Worm (Caenorhabditis elegans) whole organism, L2 larva: ENCODE data around the gene smg-3.
A peak's percentile ranks its signal among the peaks of the same experiment; 100 is the strongest.

Experiments used
- C34F6.9 ChIP-seq: fragments of 150-350 bp; optimal IDR thresholded peaks from 2 replicates; lab custom pipeline; 2014; ENCODE audit warnings: missing biosample characterization, missing genetic modification characterization
- F13H6.1 ChIP-seq: sonication (generic microtip); optimal IDR thresholded peaks from 2 replicates; lab custom pipeline; 2016; ENCODE audit warnings: missing genetic modification characterization, missing compliant biosample characterization
- R02D3.7 ChIP-seq: fragments of 150-350 bp; optimal IDR thresholded peaks from 2 replicates; lab custom pipeline; 2014; ENCODE audit warnings: missing biosample characterization, missing genetic modification characterization
- Y55F3AM.14 ChIP-seq: fragments of 200-800 bp; sonication (Bioruptor generic); optimal IDR thresholded peaks from 2 replicates; lab custom pipeline; 2018; ENCODE audit warnings: mild to moderate bottlenecking, missing genetic modification characterization, missing compliant biosample characterization
- ZK546.5 ChIP-seq: sonication (generic microtip); optimal IDR thresholded peaks from 2 replicates; lab custom pipeline; 2017; ENCODE audit warnings: missing biosample characterization, missing genetic modification characterization
- alr-1 ChIP-seq: fragments of 150-350 bp; optimal IDR thresholded peaks from 2 replicates; lab custom pipeline; 2014; ENCODE audit warnings: missing biosample characterization, missing genetic modification characterization
- aly-2 ChIP-seq: fragments of 150-350 bp; optimal IDR thresholded peaks from 2 replicates; lab custom pipeline; 2014; ENCODE audit warnings: missing biosample characterization, missing genetic modification characterization
- ama-1 ChIP-seq: fragments of 150-350 bp; optimal IDR thresholded peaks from 2 replicates; lab custom pipeline; 2018; ENCODE audit warnings: inconsistent platforms
- blmp-1 ChIP-seq: sonication (generic microtip); optimal IDR thresholded peaks from 2 replicates; lab custom pipeline; 2017; ENCODE audit warnings: missing genetic modification characterization, mild to moderate bottlenecking, missing compliant biosample characterization, antibody characterized with exemption, moderate library complexity; ENCODE audit not compliant: insufficient read depth
- ceh-16 ChIP-seq: fragments of 150-350 bp; optimal IDR thresholded peaks from 2 replicates; lab custom pipeline; 2014; ENCODE audit warnings: missing biosample characterization, missing genetic modification characterization
- ceh-82 ChIP-seq: fragments of 150-350 bp; optimal IDR thresholded peaks from 2 replicates; lab custom pipeline; 2014; ENCODE audit warnings: missing biosample characterization, missing genetic modification characterization
- crh-2 ChIP-seq: sonication (generic microtip); optimal IDR thresholded peaks from 2 replicates; lab custom pipeline; 2017; ENCODE audit warnings: missing biosample characterization, missing genetic modification characterization
- dmd-4 ChIP-seq: sonication (generic microtip); optimal IDR thresholded peaks from 2 replicates; lab custom pipeline; 2017; ENCODE audit warnings: missing biosample characterization, missing genetic modification characterization
- egl-27 ChIP-seq: sonication (generic microtip); optimal IDR thresholded peaks from 3 replicates; lab custom pipeline; 2017; ENCODE audit warnings: missing biosample characterization, missing genetic modification reagents, missing genetic modification characterization
- elt-1 ChIP-seq: fragments of 150-350 bp; optimal IDR thresholded peaks from 2 replicates; lab custom pipeline; 2014; ENCODE audit warnings: missing biosample characterization, missing genetic modification characterization
- elt-3 ChIP-seq: sonication (generic microtip); optimal IDR thresholded peaks from 2 replicates; lab custom pipeline; 2017; ENCODE audit warnings: missing biosample characterization, missing genetic modification characterization
- fos-1 ChIP-seq: fragments of 150-350 bp; optimal IDR thresholded peaks from 2 replicates; lab custom pipeline; 2014; ENCODE audit warnings: missing biosample characterization, missing genetic modification characterization
- gmeb-1 ChIP-seq: fragments of 150-350 bp; optimal IDR thresholded peaks from 2 replicates; lab custom pipeline; 2014; ENCODE audit warnings: missing biosample characterization, missing genetic modification characterization
- lin-11 ChIP-seq: fragments of 150-350 bp; sonication (generic microtip); optimal IDR thresholded peaks from 2 replicates; lab custom pipeline; 2014; ENCODE audit warnings: missing biosample characterization, missing genetic modification characterization, inconsistent platforms, mixed read lengths
- lin-13 ChIP-seq: fragments of 150-350 bp; optimal IDR thresholded peaks from 2 replicates; lab custom pipeline; 2014; ENCODE audit warnings: missing biosample characterization, missing genetic modification reagents, missing genetic modification characterization
- lin-39 ChIP-seq: fragments of 150-350 bp; optimal IDR thresholded peaks from 2 replicates; lab custom pipeline; 2014; ENCODE audit warnings: missing biosample characterization, missing genetic modification reagents, missing genetic modification characterization
- lsy-2 ChIP-seq, 2 experiments: fragments of 150-350 bp in 1 of 2; sonication (generic microtip) in 1 of 2; optimal IDR thresholded peaks; 2 replicates each; lab custom pipeline; 2014 to 2017; ENCODE audit warnings: missing biosample characterization in 2 of 2, missing genetic modification characterization in 2 of 2
- mab-5 ChIP-seq: fragments of 150-350 bp; optimal IDR thresholded peaks from 2 replicates; lab custom pipeline; 2014; ENCODE audit warnings: missing biosample characterization, missing genetic modification characterization
- mbf-1 ChIP-seq: sonication (generic microtip); optimal IDR thresholded peaks from 2 replicates; lab custom pipeline; 2017; ENCODE audit warnings: missing biosample characterization, missing genetic modification characterization
- mdl-1 ChIP-seq, 2 experiments: fragments of 150-350 bp in 1 of 2; sonication (generic microtip) in 1 of 2; optimal IDR thresholded peaks; 2 replicates each; lab custom pipeline; 2017; ENCODE audit warnings: missing biosample characterization in 2 of 2, missing genetic modification characterization in 2 of 2
- nhr-10 ChIP-seq: sonication (generic microtip); optimal IDR thresholded peaks from 2 replicates; lab custom pipeline; 2017; ENCODE audit warnings: missing biosample characterization, missing genetic modification characterization
- nhr-11 ChIP-seq: fragments of 150-350 bp; optimal IDR thresholded peaks from 2 replicates; lab custom pipeline; 2014; ENCODE audit warnings: missing biosample characterization, missing genetic modification characterization
- nhr-12 ChIP-seq: fragments of 150-350 bp; optimal IDR thresholded peaks from 2 replicates; lab custom pipeline; 2014; ENCODE audit warnings: missing biosample characterization, missing genetic modification characterization
- nhr-129 ChIP-seq: fragments of 150-350 bp; optimal IDR thresholded peaks from 2 replicates; lab custom pipeline; 2014; ENCODE audit warnings: missing biosample characterization, missing genetic modification characterization
- nhr-21 ChIP-seq: fragments of 150-350 bp; optimal IDR thresholded peaks from 2 replicates; lab custom pipeline; 2014; ENCODE audit warnings: missing biosample characterization, missing genetic modification characterization
- nhr-23 ChIP-seq: fragments of 150-350 bp; optimal IDR thresholded peaks from 2 replicates; lab custom pipeline; 2014; ENCODE audit warnings: missing biosample characterization, missing genetic modification reagents, missing genetic modification characterization
- nhr-237 ChIP-seq: fragments of 150-350 bp; optimal IDR thresholded peaks from 2 replicates; lab custom pipeline; 2014; ENCODE audit warnings: missing biosample characterization, missing genetic modification characterization
- nhr-25 ChIP-seq: fragments of 150-350 bp; sonication (generic microtip); optimal IDR thresholded peaks from 3 replicates; lab custom pipeline; 2014; ENCODE audit warnings: missing biosample characterization, missing genetic modification characterization
- nhr-6 ChIP-seq: fragments of 150-350 bp; optimal IDR thresholded peaks from 2 replicates; lab custom pipeline; 2014; ENCODE audit warnings: missing biosample characterization, missing genetic modification characterization
- nhr-77 ChIP-seq: fragments of 150-350 bp; optimal IDR thresholded peaks from 2 replicates; lab custom pipeline; 2014; ENCODE audit warnings: missing biosample characterization, missing genetic modification characterization
- peb-1 ChIP-seq: fragments of 150-350 bp; optimal IDR thresholded peaks from 2 replicates; lab custom pipeline; 2014; ENCODE audit warnings: missing biosample characterization, missing genetic modification characterization
- sem-4 ChIP-seq: fragments of 150-350 bp; optimal IDR thresholded peaks from 2 replicates; lab custom pipeline; 2014; ENCODE audit warnings: missing biosample characterization, missing genetic modification reagents, missing genetic modification characterization
- skn-1 ChIP-seq: sonication (generic microtip); optimal IDR thresholded peaks from 2 replicates; lab custom pipeline; 2017; ENCODE audit warnings: missing biosample characterization, missing genetic modification characterization
- sma-3 ChIP-seq: sonication (generic microtip); optimal IDR thresholded peaks from 2 replicates; lab custom pipeline; 2016; ENCODE audit warnings: missing genetic modification reagents, missing genetic modification characterization, missing compliant biosample characterization
- sma-9 ChIP-seq, 2 experiments: fragments of 150-350 bp in 1 of 2; sonication (generic microtip) in 1 of 2; optimal IDR thresholded peaks; 2 replicates each; lab custom pipeline; 2014 to 2016; ENCODE audit warnings: missing genetic modification characterization in 2 of 2, mild to moderate bottlenecking in 1 of 2, missing biosample characterization in 1 of 2, missing compliant biosample characterization in 1 of 2, missing genetic modification reagents in 1 of 2, moderate library complexity in 1 of 2
- snpc-4 ChIP-seq: fragments of 150-350 bp; optimal IDR thresholded peaks from 2 replicates; lab custom pipeline; 2014; ENCODE audit warnings: missing biosample characterization, missing genetic modification characterization
- unc-55 ChIP-seq: fragments of 150-350 bp; sonication (generic microtip); optimal IDR thresholded peaks from 3 replicates; lab custom pipeline; 2014; ENCODE audit warnings: missing biosample characterization, missing genetic modification reagents, missing genetic modification characterization
- unc-62 ChIP-seq: fragments of 150-350 bp; optimal IDR thresholded peaks from 2 replicates; lab custom pipeline; 2014; ENCODE audit warnings: missing biosample characterization, missing genetic modification reagents, missing genetic modification characterization
- zag-1 ChIP-seq: fragments of 150-350 bp; optimal IDR thresholded peaks from 2 replicates; lab custom pipeline; 2014; ENCODE audit warnings: missing biosample characterization, missing genetic modification characterization
- ztf-1 ChIP-seq: fragments of 200-800 bp; sonication (Bioruptor generic); conservative IDR thresholded peaks from 2 replicates; pipeline ENCODE4 v1.3.6; 2022; ENCODE audit warnings: missing genetic modification characterization, missing compliant biosample characterization
- ztf-11 ChIP-seq: sonication (generic microtip); optimal IDR thresholded peaks from 2 replicates; lab custom pipeline; 2017; ENCODE audit warnings: missing biosample characterization, missing genetic modification characterization
- ztf-4 ChIP-seq: fragments of 150-350 bp; optimal IDR thresholded peaks from 2 replicates; lab custom pipeline; 2014; ENCODE audit warnings: missing biosample characterization, missing genetic modification characterization

The smg-3 gene

ce11 chrIV:6342431-6342830 lies 30.5 kb downstream of the smg-3 start, which contains the start of gene Y73B6BL.288:
TSS of gene Y73B6BL.288 (minus strand) at chrIV:6342531.
- no peak for TF ChIP-seq nhr-6 (tag; lab: Kevin White, UChicago)
- no peak for TF ChIP-seq unc-62
- TF ChIP-seq sma-9 (GFP tag; optimal IDR thresholded peaks at IDR 0.05; lab: Kevin White, UChicago), result no peak
- no peak for TF ChIP-seq sma-9 (tag; optimal IDR thresholded peaks at IDR 0.05; lab: Kevin White, UChicago)
- no peak for TF ChIP-seq mdl-1 (tag; optimal IDR thresholded peaks at IDR 0.05; lab: Kevin White, UChicago)
- no peak for TF ChIP-seq zag-1
- TF ChIP-seq nhr-12 (tag; lab: Kevin White, UChicago), result no peak
- TF ChIP-seq nhr-237 (tag; lab: Kevin White, UChicago), result no peak
- TF ChIP-seq snpc-4 (tag; lab: Kevin White, UChicago), result no peak
- no peak for TF ChIP-seq elt-3 (tag; lab: Kevin White, UChicago)
- TF ChIP-seq dmd-4 (tag; lab: Kevin White, UChicago), result no peak
- TF ChIP-seq nhr-11, result no peak
- TF ChIP-seq aly-2 (tag; lab: Kevin White, UChicago), result no peak

- TF ChIP-seq mbf-1 (tag; lab: Kevin White, UChicago), result no peak
- TF ChIP-seq nhr-77 (tag; lab: Kevin White, UChicago), result no peak
- no peak for TF ChIP-seq ceh-16
- TF ChIP-seq snpc-4 (tag; lab: Kevin White, UChicago), result no peak
- TF ChIP-seq sma-3, result no peak
These were observed 35.5 kb downstream of the smg-3 start, which contains the start of gene ipla-6 for ce11 chrIV:6337353-6337752. TSS of gene ipla-6 (plus strand) at chrIV:6337653.

- TF ChIP-seq mab-5 (tag; lab: Kevin White, UChicago), result peak; percentile 81
- no peak for TF ChIP-seq ztf-1 (GFP tag; lab: Robert Waterston, UW)
- TF ChIP-seq ztf-4 (tag; lab: Kevin White, UChicago), result peak; percentile 96
- TF ChIP-seq unc-62, result peak; percentile 88
- TF ChIP-seq blmp-1 (tag; lab: Kevin White, UChicago), result peak; percentile 98
- TF ChIP-seq ceh-82 (tag; lab: Kevin White, UChicago), result peak; percentile 45
- peak; percentile 97 for TF ChIP-seq sma-3
- peak; percentile 87 for TF ChIP-seq egl-27
- TF ChIP-seq nhr-23, result no peak
- no peak for TF ChIP-seq nhr-12 (tag; lab: Kevin White, UChicago)
- TF ChIP-seq zag-1, result peak; percentile 41
- no peak for TF ChIP-seq aly-2 (tag; lab: Kevin White, UChicago)
- TF ChIP-seq skn-1 (tag; lab: Kevin White, UChicago), result peak; percentile 53
- TF ChIP-seq lin-39 (tag; lab: Kevin White, UChicago), result no peak
- TF ChIP-seq lin-13 (GFP tag; lab: Kevin White, UChicago), result peak; percentile 70
- TF ChIP-seq fos-1 (tag; lab: Kevin White, UChicago), result peak; percentile 87
- peak; percentile 95 for TF ChIP-seq nhr-6 (tag; lab: Kevin White, UChicago)
- TF ChIP-seq C34F6.9, result peak; percentile 99
- no peak for TF ChIP-seq nhr-237 (tag; lab: Kevin White, UChicago)
- no peak for TF ChIP-seq ztf-11 (tag; lab: Kevin White, UChicago)
- peak; percentile 80 for TF ChIP-seq unc-55
- peak; percentile 96 for TF ChIP-seq crh-2 (tag; lab: Kevin White, UChicago)
- peak; percentile 100 for TF ChIP-seq sma-9 (GFP tag; optimal IDR thresholded peaks at IDR 0.05; lab: Kevin White, UChicago)
- TF ChIP-seq sma-9 (tag; optimal IDR thresholded peaks at IDR 0.05; lab: Kevin White, UChicago), result peak; percentile 79
- TF ChIP-seq nhr-129, result peak; percentile 98
- TF ChIP-seq snpc-4 (tag; lab: Kevin White, UChicago), result peak; percentile 57
- no peak for TF ChIP-seq peb-1
- TF ChIP-seq ceh-16, result peak; percentile 77
- TF ChIP-seq nhr-10 (tag; lab: Kevin White, UChicago), result peak; percentile 74
- TF ChIP-seq ZK546.5 (tag; lab: Kevin White, UChicago), result peak; percentile 22
- peak; percentile 28 for TF ChIP-seq elt-1 (tag; lab: Kevin White, UChicago)
- peak; percentile 64 to 95 for TF ChIP-seq lsy-2 (tag; optimal IDR thresholded peaks at IDR 0.05; lab: Kevin White, UChicago)
- no peak for TF ChIP-seq nhr-77 (tag; lab: Kevin White, UChicago)
- peak; percentile 98 for TF ChIP-seq sem-4 (tag; lab: Kevin White, UChicago)
- TF ChIP-seq nhr-11, result no peak
- TF ChIP-seq dmd-4 (tag; lab: Kevin White, UChicago), result no peak
- no peak for TF ChIP-seq elt-3 (tag; lab: Kevin White, UChicago)
- TF ChIP-seq mbf-1 (tag; lab: Kevin White, UChicago), result no peak
- TF ChIP-seq alr-1 (tag; lab: Kevin White, UChicago), result no peak
- peak; percentile 91 for TF ChIP-seq Y55F3AM.14 (GFP tag; lab: Kevin White, UChicago)
- peak; percentile 98 for TF ChIP-seq nhr-21 (tag; lab: Kevin White, UChicago)
- TF ChIP-seq lin-11 (tag; lab: Kevin White, UChicago), result peak; percentile 62
- peak; percentile 27 for TF ChIP-seq R02D3.7 (tag; lab: Kevin White, UChicago)
- TF ChIP-seq gmeb-1 (tag; lab: Kevin White, UChicago), result peak; percentile 89
- peak; percentile 99 for TF ChIP-seq nhr-25 (tag; lab: Kevin White, UChicago)
- TF ChIP-seq ama-1, result peak; percentile 23
- peak; percentile 98 to 99 for TF ChIP-seq mdl-1 (tag; optimal IDR thresholded peaks at IDR 0.05; lab: Kevin White, UChicago)
- TF ChIP-seq F13H6.1 (tag; lab: Kevin White, UChicago), result peak; percentile 97
- TF ChIP-seq, all 48 proteins: peak for 33
These were observed 36.1 kb downstream of the smg-3 start for ce11 chrIV:6336748-6337147.
